Worm (Caenorhabditis elegans): Measurements from ENCODE around the gene ZK856.14.
A peak's percentile ranks its signal among the peaks of the same experiment; 100 is the strongest.

The ZK856.14 gene

ce11 chrV:10174632-10175075 is 42.2 kb upstream of the ZK856.14 start (continued):
- TF ChIP-seq lin-54 (GFP tag; optimal IDR thresholded peaks at IDR 0.05) (no peak), egrh-3 (GFP tag; IDR thresholded peaks at IDR 0.05) (no peak), fkh-3 (tag; optimal IDR thresholded peaks at IDR 0.05) (no peak), Y53F4B.3 (GFP tag; IDR thresholded peaks at IDR 0.05) (no peak), rcor-1 (GFP tag; IDR thresholded peaks at IDR 0.05) (peak; percentile 63; the same call in 1 of the 2 replicates), lsl-1 (GFP tag; optimal IDR thresholded peaks at IDR 0.05) (no peak), somi-1 (GFP tag; optimal IDR thresholded peaks at IDR 0.05) (peak; percentile 69), attf-5 (GFP tag; optimal IDR thresholded peaks at IDR 0.05) (no peak), mcd-1 (GFP tag; IDR thresholded peaks at IDR 0.05) (peak; percentile 61), ceh-27 (GFP tag; optimal IDR thresholded peaks at IDR 0.05) (peak; percentile 58), lir-1 (GFP tag; conservative IDR thresholded peaks at IDR 0.05) (no peak), efl-1 (GFP tag; optimal IDR thresholded peaks at IDR 0.05) (no peak), F23B12.7 (tag; optimal IDR thresholded peaks at IDR 0.05; ENCODE audit: insufficient read depth) (no peak), ceh-40 (GFP tag; IDR thresholded peaks at IDR 0.05) (no peak), Y95B8A.8 (GFP tag; IDR thresholded peaks at IDR 0.05) (no peak), dpl-1 (GFP tag; optimal IDR thresholded peaks at IDR 0.05) (no peak), dpff-1 (tag; optimal IDR thresholded peaks at IDR 0.05) (no peak), sea-2 (GFP tag; IDR thresholded peaks at IDR 0.05) (no peak), dox-1 (GFP tag; IDR thresholded peaks at IDR 0.05) (0 out of 2 replicates have a peak, but pooled peaks have one; percentile 51), sdz-38 (tag; optimal IDR thresholded peaks at IDR 0.05) (no peak), egl-18 (GFP tag; IDR thresholded peaks at IDR 0.05) (0 out of 2 replicates have a peak, but pooled peaks have one; percentile 24), hmg-20 (GFP tag; IDR thresholded peaks at IDR 0.05) (no peak), ztf-22 (GFP tag; optimal IDR thresholded peaks at IDR 0.05) (no peak), Y79H2A.3 (GFP tag; conservative IDR thresholded peaks at IDR 0.05) (no peak), nfyb-1 (GFP tag; IDR thresholded peaks at IDR 0.05) (peak; percentile 85), F52B5.7 (tag; optimal IDR thresholded peaks at IDR 0.05) (no peak), C06A6.2 (GFP tag; conservative IDR thresholded peaks at IDR 0.05) (0 out of 2 replicates have a peak, but pooled peaks have one; percentile 30), cebp-1 (GFP tag; IDR thresholded peaks at IDR 0.05) (no peak), cebp-1 (tag; optimal IDR thresholded peaks at IDR 0.05) (peak; percentile 71), tbp1 (GFP tag; optimal IDR thresholded peaks at IDR 0.05) (no peak), die-1 (tag; optimal IDR thresholded peaks at IDR 0.05) (no peak), lin-40 (tag; optimal IDR thresholded peaks at IDR 0.05) (peak; percentile 63), lsy-27 (tag; optimal IDR thresholded peaks at IDR 0.05; ENCODE audit: borderline replicate concordance, insufficient read depth) (no peak), unc-130 (GFP tag; optimal IDR thresholded peaks at IDR 0.05) (no peak), chd-7 (tag; optimal IDR thresholded peaks at IDR 0.05) (peak; percentile 57), F39B2.1 (GFP tag; IDR thresholded peaks at IDR 0.05) (no peak), F55B11.4 (tag; optimal IDR thresholded peaks at IDR 0.05; ENCODE audit: borderline replicate concordance, insufficient read depth) (no peak), ceh-100 (GFP tag; IDR thresholded peaks at IDR 0.05) (no peak), aptf-2 (GFP tag; conservative IDR thresholded peaks at IDR 0.05) (no peak), zim-3 (tag; optimal IDR thresholded peaks at IDR 0.05) (no peak), hsf-1 (GFP tag; IDR thresholded peaks at IDR 0.05) (no peak), ama-1 (optimal IDR thresholded peaks at IDR 0.05) (no peak), ama-1 (GFP tag; optimal IDR thresholded peaks at IDR 0.05) (no peak), snpc-1.1 (tag; optimal IDR thresholded peaks at IDR 0.05; ENCODE audit: insufficient read depth) (no peak), ceh-79 (tag; optimal IDR thresholded peaks at IDR 0.05) (no peak), lag-1 (GFP tag; IDR thresholded peaks at IDR 0.05) (no peak), ekl-4 (GFP tag; IDR thresholded peaks at IDR 0.05) (no peak), bed-1 (GFP tag; IDR thresholded peaks at IDR 0.05) (no peak), K11D2.4 (GFP tag; IDR thresholded peaks at IDR 0.05) (no peak; the same call in 1 of the 2 replicates), tlf-1 (GFP tag; optimal IDR thresholded peaks at IDR 0.05) (no peak)

Data from whole organism, young adult.